Fruit fly (Drosophila melanogaster) whole organism: ENCODE data around the gene ath.

Source experiments
- CG8478 ChIP-seq: fragments of >200 bp; optimal IDR thresholded peaks from 2 replicates; lab custom pipeline; 2018; ENCODE audit warnings: inconsistent platforms
- Dll ChIP-seq: fragments of >200 bp; optimal IDR thresholded peaks from 2 replicates; lab custom pipeline; 2017
- EcR ChIP-seq, 2 experiments: fragments of >200 bp; optimal IDR thresholded peaks; 2 replicates each; lab custom pipeline; 2017; ENCODE audit warnings: missing biosample characterization in 2 of 2, missing genetic modification characterization in 2 of 2, missing genetic modification reagents in 2 of 2
- pan ChIP-seq: fragments of >200 bp; optimal IDR thresholded peaks from 2 replicates; lab custom pipeline; 2017
- psq ChIP-seq: fragments of >200 bp; optimal IDR thresholded peaks from 2 replicates; lab custom pipeline; 2017

dm6 chr2L:10205940-10206339, 5.0 kb upstream of the ath start:
- no peak for TF ChIP-seq CG8478 (lab: Kevin White, UChicago)
- TF ChIP-seq pan (lab: Kevin White, UChicago) = no peak
- no peak for TF ChIP-seq EcR (GFP tag; optimal IDR thresholded peaks at IDR 0.05; lab: Kevin White, UChicago)
- TF ChIP-seq psq = no peak
- no peak for TF ChIP-seq Dll
